Worm (Caenorhabditis elegans) whole organism, young adult: ENCODE results near the gene exc-15.

Experiments used
- F10E7.11 ChIP-seq: sonication (generic microtip); optimal IDR thresholded peaks from 2 replicates; lab custom pipeline; 2017; ENCODE audit warnings: mild to moderate bottlenecking, missing genetic modification characterization, moderate library complexity, missing compliant biosample characterization
- F37B4.10 ChIP-seq: fragments of 200-800 bp; sonication (Bioruptor generic); IDR thresholded peaks from 2 replicates; pipeline ENCODE4 v1.3.6; 2022; ENCODE audit warnings: missing genetic modification characterization, missing compliant biosample characterization
- akir-1 ChIP-seq: fragments of 200-800 bp; sonication (Bioruptor generic); optimal IDR thresholded peaks from 2 replicates; lab custom pipeline; 2018; ENCODE audit warnings: mild to moderate bottlenecking, missing genetic modification characterization, moderate library complexity, missing compliant biosample characterization
- bed-1 ChIP-seq: fragments of 200-800 bp; sonication (Bioruptor generic); IDR thresholded peaks from 2 replicates; pipeline ENCODE4 v1.3.6; 2022; ENCODE audit warnings: missing genetic modification reagents, missing genetic modification characterization, missing compliant biosample characterization
- cebp-1 ChIP-seq, 2 experiments: fragments of 200-800 bp in 1 of 2; sonication (Bioruptor generic) in 1 of 2; sonication (generic microtip) in 1 of 2; IDR thresholded peaks in 1 of 2; optimal IDR thresholded peaks in 1 of 2; 2 replicates each; pipeline versions ENCODE4 v1.3.6 to Lab custom; 2017 to 2022; ENCODE audit warnings: missing compliant biosample characterization in 2 of 2, missing genetic modification characterization in 2 of 2, mild to moderate bottlenecking in 1 of 2, missing genetic modification reagents in 1 of 2, moderate library complexity in 1 of 2
- ceh-40 ChIP-seq: fragments of 200-800 bp; sonication (Bioruptor generic); IDR thresholded peaks from 2 replicates; pipeline ENCODE4 v1.3.6; 2022; ENCODE audit warnings: missing genetic modification characterization, missing compliant biosample characterization
- mel-28 ChIP-seq: sonication (generic microtip); optimal IDR thresholded peaks from 2 replicates; lab custom pipeline; 2016; ENCODE audit warnings: borderline replicate concordance, mild to moderate bottlenecking, missing genetic modification characterization, missing compliant biosample characterization
- snpc-4 ChIP-seq, 5 experiments: fragments of 150-350 bp in 1 of 5; sonication (generic microtip) in 4 of 5; optimal IDR thresholded peaks; 2 replicates each; lab custom pipeline; 2014 to 2018; ENCODE audit warnings: missing genetic modification characterization in 5 of 5, missing biosample characterization in 3 of 5, antibody characterized with exemption in 2 of 5, mild to moderate bottlenecking in 2 of 5, missing compliant biosample characterization in 2 of 5, missing genotype in 2 of 5, moderate library complexity in 2 of 5, missing genetic modification reagents in 1 of 5
- zfh-2 ChIP-seq: fragments of 200-800 bp; sonication (Bioruptor generic); conservative IDR thresholded peaks from 2 replicates; pipeline ENCODE4 v1.3.6; 2022; ENCODE audit warnings: missing genetic modification reagents, missing genetic modification characterization, missing compliant biosample characterization

- no peak for TF ChIP-seq F10E7.11 (tag; lab: Kevin White, UChicago)
- TF ChIP-seq F37B4.10 (GFP tag; lab: Robert Waterston, UW), result no peak
- TF ChIP-seq bed-1 (GFP tag; lab: Robert Waterston, UW), result no peak
- no peak for TF ChIP-seq akir-1 (GFP tag; lab: Kevin White, UChicago)
- no peak for TF ChIP-seq snpc-4 (GFP tag; optimal IDR thresholded peaks at IDR 0.05; lab: Kevin White, UChicago)
- no peak for TF ChIP-seq snpc-4 (tag; optimal IDR thresholded peaks at IDR 0.05; lab: Kevin White, UChicago)
- no peak for TF ChIP-seq ceh-40 (GFP tag; lab: Robert Waterston, UW)
- no peak for TF ChIP-seq cebp-1 (GFP tag; IDR thresholded peaks at IDR 0.05; lab: Robert Waterston, UW)
- no peak for TF ChIP-seq cebp-1 (tag; optimal IDR thresholded peaks at IDR 0.05; lab: Kevin White, UChicago)
- TF ChIP-seq zfh-2 (GFP tag; lab: Robert Waterston, UW), result no peak
- TF ChIP-seq mel-28, result no peak
Observed at ce11 chrV:4496104-4496586, 12.9 kb downstream of the exc-15 start.
